Worm (Caenorhabditis elegans) whole organism, L4 larva: Measurements from ENCODE around the gene tag-234.
A peak's percentile ranks its signal among the peaks of the same experiment; 100 is the strongest.

ENCODE experiments used
- D1046.2 ChIP-seq: fragments of 200-800 bp; sonication (Bioruptor generic); IDR thresholded peaks from 2 replicates; pipeline ENCODE4 v1.3.6; 2022; ENCODE audit warnings: missing genetic modification characterization, missing compliant biosample characterization
- F44E2.7 ChIP-seq: fragments of 200-800 bp; sonication (Bioruptor generic); IDR thresholded peaks from 2 replicates; pipeline ENCODE4 v2.1.2; 2022; ENCODE audit warnings: missing genetic modification characterization, missing compliant biosample characterization
- R02D3.7 ChIP-seq: fragments of 150-350 bp; sonication (generic microtip); optimal IDR thresholded peaks from 3 replicates; lab custom pipeline; 2014; ENCODE audit warnings: missing biosample characterization, missing genetic modification characterization
- T20F7.1 ChIP-seq: fragments of 200-800 bp; sonication (Bioruptor generic); optimal IDR thresholded peaks from 2 replicates; lab custom pipeline; 2018; ENCODE audit warnings: mild to moderate bottlenecking, missing genetic modification characterization, missing compliant biosample characterization
- Y5F2A.4 ChIP-seq: fragments of 200-800 bp; sonication (Bioruptor generic); optimal IDR thresholded peaks from 2 replicates; lab custom pipeline; 2018; ENCODE audit warnings: mild to moderate bottlenecking, missing genetic modification characterization, missing compliant biosample characterization
- aly-2 ChIP-seq: sonication (generic microtip); optimal IDR thresholded peaks from 2 replicates; lab custom pipeline; 2018; ENCODE audit warnings: missing biosample characterization, missing genetic modification characterization
- ceh-62 ChIP-seq: sonication (generic microtip); optimal IDR thresholded peaks from 2 replicates; lab custom pipeline; 2017; ENCODE audit warnings: missing biosample characterization, missing genetic modification characterization
- daf-16 ChIP-seq, 3 experiments: sonication (generic microtip); optimal IDR thresholded peaks; 2 replicates each; lab custom pipeline; 2016 to 2017; ENCODE audit warnings: missing genetic modification characterization in 3 of 3, missing genetic modification reagents in 3 of 3, mild to moderate bottlenecking in 2 of 3, missing compliant biosample characterization in 2 of 3, missing biosample characterization in 1 of 3, moderate library complexity in 1 of 3
- daf-19 ChIP-seq: fragments of 200-800 bp; sonication (Bioruptor generic); conservative IDR thresholded peaks from 2 replicates; pipeline ENCODE4 v1.3.6; 2022; ENCODE audit warnings: missing genetic modification characterization, missing compliant biosample characterization
- dmd-6 ChIP-seq: fragments of 200-800 bp; sonication (Bioruptor generic); IDR thresholded peaks from 2 replicates; pipeline ENCODE4 v1.3.6; 2022; ENCODE audit warnings: missing genetic modification reagents, missing genetic modification characterization, missing compliant biosample characterization
- dpl-1 ChIP-seq: fragments of 150-350 bp; optimal IDR thresholded peaks from 2 replicates; lab custom pipeline; 2014; ENCODE audit warnings: missing biosample characterization, missing genetic modification reagents, missing genetic modification characterization
- duxl-1 ChIP-seq: sonication (generic microtip); optimal IDR thresholded peaks from 2 replicates; lab custom pipeline; 2016; ENCODE audit warnings: mild to moderate bottlenecking, missing genetic modification characterization, moderate library complexity, missing compliant biosample characterization; ENCODE audit not compliant: poor library complexity
- dve-1 ChIP-seq: sonication (generic microtip); optimal IDR thresholded peaks from 2 replicates; lab custom pipeline; 2017; ENCODE audit warnings: antibody characterized with exemption, mild to moderate bottlenecking, missing genetic modification characterization, missing compliant biosample characterization; ENCODE audit not compliant: insufficient read depth
- gei-8 ChIP-seq: fragments of 200-800 bp; sonication (Bioruptor generic); optimal IDR thresholded peaks from 2 replicates; lab custom pipeline; 2018; ENCODE audit warnings: mild to moderate bottlenecking, missing genetic modification characterization, missing compliant biosample characterization
- hlh-11 ChIP-seq: fragments of 200-800 bp; sonication (Bioruptor generic); optimal IDR thresholded peaks from 2 replicates; lab custom pipeline; 2018; ENCODE audit warnings: mild to moderate bottlenecking, missing genetic modification characterization, missing compliant biosample characterization
- hlh-30 ChIP-seq: sonication (generic microtip); optimal IDR thresholded peaks from 2 replicates; lab custom pipeline; 2017; ENCODE audit warnings: antibody characterized with exemption, mild to moderate bottlenecking, missing genetic modification characterization, missing compliant biosample characterization; ENCODE audit not compliant: insufficient read depth
- hmg-1.1 ChIP-seq: fragments of 200-800 bp; sonication (Bioruptor generic); IDR thresholded peaks from 2 replicates; pipeline ENCODE4 v1.3.6; 2022; ENCODE audit warnings: missing genetic modification reagents, missing genetic modification characterization, missing compliant biosample characterization
- jun-1 ChIP-seq: fragments of 150-350 bp; optimal IDR thresholded peaks from 2 replicates; lab custom pipeline; 2014; ENCODE audit warnings: missing biosample characterization, missing genetic modification reagents, missing genetic modification characterization
- lin-15B ChIP-seq: fragments of 150-350 bp; sonication (generic microtip); optimal IDR thresholded peaks from 3 replicates; lab custom pipeline; 2014; ENCODE audit warnings: missing biosample characterization, missing genetic modification characterization
- lin-38 ChIP-seq: fragments of 200-800 bp; sonication (Bioruptor generic); IDR thresholded peaks from 2 replicates; pipeline ENCODE4 v1.3.6; 2022; ENCODE audit warnings: missing genetic modification reagents, missing genetic modification characterization, missing compliant biosample characterization
- lsy-2 ChIP-seq, 2 experiments: fragments of 150-350 bp in 1 of 2; sonication (generic microtip) in 1 of 2; optimal IDR thresholded peaks; 2 replicates each; lab custom pipeline; 2014 to 2017; ENCODE audit warnings: missing biosample characterization in 2 of 2, missing genetic modification characterization in 2 of 2
- madf-5 ChIP-seq, 2 experiments: fragments of 200-800 bp; sonication (Bioruptor generic); IDR thresholded peaks; 2 replicates each; pipeline ENCODE4 v1.3.6; 2022; ENCODE audit warnings: missing compliant biosample characterization in 2 of 2, missing genetic modification characterization in 2 of 2
- mdl-1 ChIP-seq, 2 experiments: fragments of 150-350 bp in 1 of 2; sonication (generic microtip) in 1 of 2; optimal IDR thresholded peaks; 2 replicates each; lab custom pipeline; 2014 to 2017; ENCODE audit warnings: missing biosample characterization in 2 of 2, missing genetic modification characterization in 2 of 2
- mep-1 ChIP-seq: fragments of 150-350 bp; sonication (generic microtip); optimal IDR thresholded peaks from 3 replicates; lab custom pipeline; 2014; ENCODE audit warnings: missing biosample characterization, missing genetic modification characterization
- mes-2 ChIP-seq: sonication (generic microtip); optimal IDR thresholded peaks from 2 replicates; lab custom pipeline; 2016; ENCODE audit warnings: missing genotype, mild to moderate bottlenecking, missing genetic modification characterization, missing compliant biosample characterization; ENCODE audit not compliant: poor library complexity, severe bottlenecking
- nhr-111 ChIP-seq: fragments of 200-800 bp; sonication (Bioruptor generic); optimal IDR thresholded peaks from 2 replicates; lab custom pipeline; 2018; ENCODE audit warnings: mild to moderate bottlenecking, missing genetic modification characterization, missing compliant biosample characterization
- nhr-237 ChIP-seq: sonication (generic microtip); optimal IDR thresholded peaks from 2 replicates; lab custom pipeline; 2017; ENCODE audit warnings: missing biosample characterization, missing genetic modification characterization
- nhr-25 ChIP-seq: sonication (generic microtip); optimal IDR thresholded peaks from 2 replicates; lab custom pipeline; 2017; ENCODE audit warnings: missing genetic modification characterization, mild to moderate bottlenecking, missing compliant biosample characterization, antibody characterized with exemption, moderate library complexity, borderline replicate concordance; ENCODE audit not compliant: insufficient read depth
- nhr-28 ChIP-seq: fragments of 150-350 bp; optimal IDR thresholded peaks from 2 replicates; lab custom pipeline; 2014; ENCODE audit warnings: missing biosample characterization, missing genetic modification characterization
- nhr-48 ChIP-seq: sonication (generic microtip); optimal IDR thresholded peaks from 2 replicates; lab custom pipeline; 2016; ENCODE audit warnings: mild to moderate bottlenecking, missing genetic modification characterization, missing compliant biosample characterization
- nhr-6 ChIP-seq: fragments of 150-350 bp; optimal IDR thresholded peaks from 2 replicates; lab custom pipeline; 2014; ENCODE audit warnings: missing biosample characterization, missing genetic modification characterization
- nhr-77 ChIP-seq: fragments of 150-350 bp; optimal IDR thresholded peaks from 2 replicates; lab custom pipeline; 2014; ENCODE audit warnings: missing biosample characterization, missing genetic modification characterization
- pha-4 ChIP-seq, 2 experiments: fragments of 150-350 bp in 1 of 2; fragments of 200-800 bp in 1 of 2; sonication (Bioruptor generic) in 1 of 2; IDR thresholded peaks in 1 of 2; optimal IDR thresholded peaks in 1 of 2; 2 replicates each; pipeline versions ENCODE4 v1.3.6 to Lab custom; 2014 to 2022; ENCODE audit warnings: missing genetic modification characterization in 2 of 2, missing genetic modification reagents in 2 of 2, missing biosample characterization in 1 of 2, missing compliant biosample characterization in 1 of 2
- php-3 ChIP-seq: fragments of 200-800 bp; sonication (Bioruptor generic); IDR thresholded peaks from 2 replicates; pipeline ENCODE4 v1.3.6; 2022; ENCODE audit warnings: missing genetic modification reagents, missing genetic modification characterization, missing compliant biosample characterization
- pqm-1 ChIP-seq: sonication (generic microtip); optimal IDR thresholded peaks from 2 replicates; lab custom pipeline; 2017; ENCODE audit warnings: missing biosample characterization, missing genetic modification characterization
- rbr-2 ChIP-seq: sonication (generic microtip); optimal IDR thresholded peaks from 2 replicates; lab custom pipeline; 2016; ENCODE audit warnings: missing genotype, missing genetic modification characterization, missing compliant biosample characterization
- saeg-2 ChIP-seq: fragments of 200-800 bp; sonication (Bioruptor generic); IDR thresholded peaks from 2 replicates; pipeline ENCODE4 v1.3.6; 2022; ENCODE audit warnings: missing genetic modification reagents, missing genetic modification characterization, missing compliant biosample characterization
- set-16 ChIP-seq: fragments of 200-800 bp; sonication (Bioruptor generic); IDR thresholded peaks from 2 replicates; pipeline ENCODE4 v1.3.6; 2022; ENCODE audit warnings: missing genetic modification reagents, missing genetic modification characterization, missing compliant biosample characterization
- spr-3 ChIP-seq: fragments of 200-800 bp; sonication (Bioruptor generic); optimal IDR thresholded peaks from 2 replicates; lab custom pipeline; 2018; ENCODE audit warnings: mild to moderate bottlenecking, missing genetic modification characterization, missing compliant biosample characterization
- tra-1 ChIP-seq: fragments of 200-800 bp; sonication (Bioruptor generic); IDR thresholded peaks from 2 replicates; pipeline ENCODE4 v1.3.6; 2022; ENCODE audit warnings: missing genetic modification reagents, missing genetic modification characterization, missing compliant biosample characterization
- unc-62 ChIP-seq, 3 experiments: fragments of 150-350 bp in 1 of 3; sonication (generic microtip); optimal IDR thresholded peaks in 2 of 3; peaks in 1 of 3; 1 replicate in 1 of 3; 2 replicates in 2 of 3; lab custom pipeline; 2014 to 2017; ENCODE audit warnings: missing biosample characterization in 3 of 3, missing genetic modification characterization in 3 of 3, missing genetic modification reagents in 3 of 3, missing genotype in 1 of 3
- vab-7 ChIP-seq: fragments of 200-800 bp; sonication (Bioruptor generic); IDR thresholded peaks from 2 replicates; pipeline ENCODE4 v1.3.6; 2022; ENCODE audit warnings: missing genetic modification reagents, missing genetic modification characterization, missing compliant biosample characterization
- zip-2 ChIP-seq: fragments of 150-350 bp; optimal IDR thresholded peaks from 2 replicates; lab custom pipeline; 2014; ENCODE audit warnings: missing biosample characterization, missing genetic modification characterization

Gene tag-234

DNA sequence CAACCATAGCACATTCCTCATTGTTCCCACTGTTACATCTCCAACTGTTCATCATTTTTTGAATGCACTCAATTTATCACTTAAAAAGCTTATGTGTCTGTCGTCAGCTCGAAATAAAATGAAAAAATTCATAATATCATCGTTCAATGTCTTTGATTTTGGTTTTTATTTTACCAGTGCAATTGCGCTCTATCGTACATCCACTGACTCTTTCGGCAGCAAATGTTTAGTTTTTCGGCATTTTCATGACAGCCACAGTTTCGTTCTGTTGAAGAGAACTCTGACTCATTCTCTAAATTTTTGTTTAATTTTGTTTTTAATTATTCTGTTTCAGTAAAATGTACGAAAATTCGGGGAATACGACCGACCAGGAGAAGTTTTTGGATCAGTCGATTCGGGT lies 43.5 kb downstream of the tag-234 start, which contains the start of gene vps-35:
Gene vps-35 (plus strand): TSS at position 335 of the 400 bp plus-strand sequence.
- TF ChIP-seq dpl-1 (peak; percentile 19), lin-15B (no peak), nhr-28 (tag; lab: Kevin White, UChicago) (peak; percentile 76), nhr-237 (no peak), set-16 (GFP tag; lab: Robert Waterston, UW) (no peak), dve-1 (peak; percentile 30), daf-19 (GFP tag; lab: Robert Waterston, UW) (no peak), ceh-62 (tag; lab: Kevin White, UChicago) (no peak), T20F7.1 (GFP tag; lab: Kevin White, UChicago) (peak; percentile 64), mep-1 (peak; percentile 45), lsy-2 (tag; optimal IDR thresholded peaks at IDR 0.05; lab: Kevin White, UChicago) (peak in 1 of 2 experiments; percentile 52), madf-5 (GFP tag; IDR thresholded peaks at IDR 0.05; lab: Robert Waterston, UW) (no peak), nhr-25 (tag; lab: Kevin White, UChicago) (no peak), dmd-6 (GFP tag; lab: Robert Waterston, UW) (peak; percentile 13; the same call in 1 of the 2 replicates), hmg-1.1 (0 out of 2 replicates have a peak, but pooled peaks have one; percentile 35), unc-62 (GFP tag; optimal IDR thresholded peaks at IDR 0.05 in 1 of 2; lab: Kevin White, UChicago) (peak in 1 of 2 experiments; percentile 52), unc-62 (tag; optimal IDR thresholded peaks at IDR 0.05; lab: Kevin White, UChicago) (no peak), Y5F2A.4 (GFP tag; lab: Kevin White, UChicago) (no peak), mdl-1 (tag; optimal IDR thresholded peaks at IDR 0.05; lab: Kevin White, UChicago) (no peak), gei-8 (GFP tag; lab: Kevin White, UChicago) (no peak), aly-2 (tag; lab: Kevin White, UChicago) (no peak), php-3 (GFP tag; lab: Robert Waterston, UW) (no peak), saeg-2 (no peak), pha-4 (GFP tag; IDR thresholded peaks at IDR 0.05; lab: Robert Waterston, UW) (no peak), pha-4 (tag; optimal IDR thresholded peaks at IDR 0.05; lab: Kevin White, UChicago) (peak; percentile 22), F44E2.7 (GFP tag; lab: Robert Waterston, UW) (no peak), nhr-48 (tag; lab: Kevin White, UChicago) (no peak), nhr-111 (GFP tag; lab: Kevin White, UChicago) (no peak), tra-1 (GFP tag; lab: Robert Waterston, UW) (no peak), vab-7 (no peak), pqm-1 (tag; lab: Kevin White, UChicago) (peak; percentile 58), nhr-6 (tag; lab: Kevin White, UChicago) (peak; percentile 56), hlh-30 (peak; percentile 44), mes-2 (tag; lab: Kevin White, UChicago) (peak; percentile 46), hlh-11 (tag; lab: Kevin White, UChicago) (peak; percentile 10), zip-2 (tag; lab: Kevin White, UChicago) (no peak), nhr-77 (no peak), R02D3.7 (tag; lab: Kevin White, UChicago) (no peak), jun-1 (tag; lab: Kevin White, UChicago) (no peak), D1046.2 (GFP tag; lab: Robert Waterston, UW) (no peak), duxl-1 (tag; lab: Kevin White, UChicago) (no peak), spr-3 (GFP tag; lab: Kevin White, UChicago) (no peak), rbr-2 (tag; lab: Kevin White, UChicago) (no peak), daf-16 (GFP tag; optimal IDR thresholded peaks at IDR 0.05; lab: Kevin White, UChicago) (no peak), daf-16 (tag; optimal IDR thresholded peaks at IDR 0.05; lab: Kevin White, UChicago) (no peak), lin-38 (peak; percentile 90)
